Worm (Caenorhabditis elegans): ENCODE results near the gene fbxa-85.

Gene fbxa-85

DNA sequence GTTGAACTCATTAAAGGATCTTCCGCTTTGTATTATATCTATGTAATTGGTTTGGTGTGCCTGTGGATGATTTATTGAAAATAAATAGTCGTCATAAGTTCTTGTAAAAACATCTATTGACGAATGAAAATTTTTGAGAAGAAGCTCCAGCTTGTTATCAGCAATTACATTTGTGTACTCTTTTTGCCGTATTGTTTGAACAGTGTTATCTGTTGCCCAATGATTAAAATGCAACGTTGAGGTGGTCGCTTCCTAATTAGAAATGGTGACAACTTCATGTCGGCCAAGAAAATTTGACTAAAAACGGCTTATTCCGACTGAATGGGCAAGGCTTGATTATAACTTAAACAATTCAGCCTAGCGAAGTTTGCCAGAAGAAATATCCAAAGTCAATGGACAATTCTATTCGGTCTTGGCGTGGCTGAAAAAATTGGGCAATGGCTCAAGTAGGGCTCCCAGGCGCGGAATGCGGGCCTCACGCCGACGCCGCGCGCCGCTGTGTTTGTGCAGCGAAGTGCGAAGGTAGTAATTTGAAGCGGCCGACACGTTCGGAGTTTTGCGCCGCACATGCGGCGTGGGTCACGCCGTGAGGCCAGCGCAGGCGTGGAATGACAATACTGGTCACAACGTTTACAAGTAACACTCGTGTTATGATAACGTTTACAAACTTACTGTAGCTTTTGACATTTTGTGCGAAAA lies 18.2 kb upstream of the fbxa-85 start:
- TF ChIP-seq daf-19 (GFP tag; conservative IDR thresholded peaks at IDR 0.05) (no peak), nhr-76 (tag; optimal IDR thresholded peaks at IDR 0.05) (no peak), pqm-1 (tag; optimal IDR thresholded peaks at IDR 0.05) (peak; percentile 77), mxl-2 (GFP tag; conservative IDR thresholded peaks at IDR 0.05) (no peak), lin-39 (tag; optimal IDR thresholded peaks at IDR 0.05) (no peak), lim-7 (GFP tag; IDR thresholded peaks at IDR 0.05) (no peak), duxl-1 (tag; optimal IDR thresholded peaks at IDR 0.05; ENCODE audit: poor library complexity) (no peak), fos-1 (tag; optimal IDR thresholded peaks at IDR 0.05) (no peak), ctbp-1 (GFP tag; IDR thresholded peaks at IDR 0.05) (no peak), snpc-1.2 (GFP tag; IDR thresholded peaks at IDR 0.05) (no peak), lin-15B (tag; optimal IDR thresholded peaks at IDR 0.05) (no peak), ceh-20 (GFP tag; IDR thresholded peaks at IDR 0.05) (no peak), ZK337.2 (GFP tag; IDR thresholded peaks at IDR 0.05) (no peak), T26A8.4 (GFP tag; IDR thresholded peaks at IDR 0.05) (no peak), dve-1 (tag; optimal IDR thresholded peaks at IDR 0.05; ENCODE audit: insufficient read depth) (no peak), unc-62 (GFP tag; optimal IDR thresholded peaks at IDR 0.05 in 1 of 2) (peak in 1 of 2 experiments; percentile 5), unc-62 (tag; optimal IDR thresholded peaks at IDR 0.05) (no peak), snpc-4 (tag; optimal IDR thresholded peaks at IDR 0.05) (no peak), dpl-1 (GFP tag; optimal IDR thresholded peaks at IDR 0.05) (no peak), hmg-1.1 (GFP tag; IDR thresholded peaks at IDR 0.05) (no peak), cey-2 (tag; optimal IDR thresholded peaks at IDR 0.05; ENCODE audit: borderline replicate concordance, insufficient read depth) (no peak), mdt-29 (GFP tag; IDR thresholded peaks at IDR 0.05) (no peak), nhr-28 (tag; optimal IDR thresholded peaks at IDR 0.05) (peak; percentile 21), zag-1 (tag; optimal IDR thresholded peaks at IDR 0.05) (no peak), dmd-6 (GFP tag; IDR thresholded peaks at IDR 0.05) (peak; percentile 8; the same call in 1 of the 2 replicates), vab-7 (GFP tag; IDR thresholded peaks at IDR 0.05) (0 out of 2 replicates have a peak, but pooled peaks have one; percentile 16), unc-39 (tag; optimal IDR thresholded peaks at IDR 0.05) (no peak), nhr-102 (tag; optimal IDR thresholded peaks at IDR 0.05) (no peak), zfp-3 (GFP tag; conservative IDR thresholded peaks at IDR 0.05) (no peak), ama-1 (optimal IDR thresholded peaks at IDR 0.05) (no peak), skn-1 (tag; optimal IDR thresholded peaks at IDR 0.05) (no peak), nhr-77 (tag; optimal IDR thresholded peaks at IDR 0.05) (no peak), R02D3.7 (tag; optimal IDR thresholded peaks at IDR 0.05) (no peak), unc-130 (GFP tag; optimal IDR thresholded peaks at IDR 0.05) (no peak), set-16 (GFP tag; IDR thresholded peaks at IDR 0.05) (peak; percentile 81), ceh-82 (tag; optimal IDR thresholded peaks at IDR 0.05) (no peak), nhr-48 (tag; optimal IDR thresholded peaks at IDR 0.05) (no peak), saeg-2 (GFP tag; IDR thresholded peaks at IDR 0.05) (no peak), tag-97 (GFP tag; IDR thresholded peaks at IDR 0.05) (no peak), lir-3 (tag; optimal IDR thresholded peaks at IDR 0.05) (no peak), mes-2 (tag; optimal IDR thresholded peaks at IDR 0.05; ENCODE audit: poor library complexity, severe bottlenecking) (no peak), dmd-8 (GFP tag; IDR thresholded peaks at IDR 0.05) (no peak), ceh-62 (tag; optimal IDR thresholded peaks at IDR 0.05) (no peak), daf-16 (GFP tag; optimal IDR thresholded peaks at IDR 0.05) (no peak), daf-16 (tag; optimal IDR thresholded peaks at IDR 0.05) (peak; percentile 55), mdl-1 (tag; optimal IDR thresholded peaks at IDR 0.05) (no peak)
